Worm (Caenorhabditis elegans): ENCODE data around the gene pqn-71.
A peak's percentile ranks its signal among the peaks of the same experiment; 100 is the strongest.

The pqn-71 gene

ce11 chrV:15480505-15481075 is 15.1 kb downstream of the pqn-71 start (continued):
- TF ChIP-seq let-607 (tag; optimal IDR thresholded peaks at IDR 0.05) (no peak), ama-1 (optimal IDR thresholded peaks at IDR 0.05) (no peak), ama-1 (GFP tag; optimal IDR thresholded peaks at IDR 0.05) (peak in 1 of 2 experiments; percentile 47), F33H1.4 (GFP tag; IDR thresholded peaks at IDR 0.05) (no peak), rec-8 (tag; optimal IDR thresholded peaks at IDR 0.05) (no peak), let-526 (GFP tag; IDR thresholded peaks at IDR 0.05) (no peak), hmg-20 (GFP tag; IDR thresholded peaks at IDR 0.05) (no peak), F10E7.11 (tag; optimal IDR thresholded peaks at IDR 0.05) (no peak), atf-7 (tag; optimal IDR thresholded peaks at IDR 0.05) (no peak), B0261.1 (tag; optimal IDR thresholded peaks at IDR 0.05) (peak; percentile 53), bed-1 (GFP tag; IDR thresholded peaks at IDR 0.05) (no peak), C06A6.2 (GFP tag; conservative IDR thresholded peaks at IDR 0.05) (no peak), B0019.2 (GFP tag; conservative IDR thresholded peaks at IDR 0.05) (no peak), hlh-12 (tag; optimal IDR thresholded peaks at IDR 0.05) (no peak), ztf-18 (tag; optimal IDR thresholded peaks at IDR 0.05) (peak; percentile 29), athp-1 (tag; optimal IDR thresholded peaks at IDR 0.05) (no peak), zim-3 (tag; optimal IDR thresholded peaks at IDR 0.05) (no peak), efl-1 (GFP tag; optimal IDR thresholded peaks at IDR 0.05) (no peak), nfya-2 (GFP tag; IDR thresholded peaks at IDR 0.05) (no peak), chd-7 (tag; optimal IDR thresholded peaks at IDR 0.05) (no peak), hmg-1.2 (GFP tag; IDR thresholded peaks at IDR 0.05) (peak; percentile 28), Y79H2A.3 (GFP tag; conservative IDR thresholded peaks at IDR 0.05) (no peak), nfya-1 (tag; optimal IDR thresholded peaks at IDR 0.05; ENCODE audit: borderline replicate concordance, insufficient read depth) (no peak), B0035.1 (tag; optimal IDR thresholded peaks at IDR 0.05) (no peak), ccch-3 (GFP tag; optimal IDR thresholded peaks at IDR 0.05) (no peak), ztf-3 (GFP tag; optimal IDR thresholded peaks at IDR 0.05) (no peak), rpc-1 (optimal IDR thresholded peaks at IDR 0.05) (peak; percentile 60), rpc-1 (tag; optimal IDR thresholded peaks at IDR 0.05) (peak; percentile 76), cebp-1 (GFP tag; IDR thresholded peaks at IDR 0.05) (no peak), cebp-1 (tag; optimal IDR thresholded peaks at IDR 0.05) (no peak), dox-1 (GFP tag; IDR thresholded peaks at IDR 0.05) (no peak; the same call in 1 of the 2 replicates), aptf-3 (GFP tag; IDR thresholded peaks at IDR 0.05) (no peak), unc-130 (GFP tag; optimal IDR thresholded peaks at IDR 0.05) (no peak), ztf-25 (GFP tag; IDR thresholded peaks at IDR 0.05) (no peak), egrh-3 (GFP tag; IDR thresholded peaks at IDR 0.05) (no peak), pha-4 (tag; optimal IDR thresholded peaks at IDR 0.05) (no peak), unc-62 (GFP tag; optimal IDR thresholded peaks at IDR 0.05) (no peak)

ce11 chrV:15481374-15481773 is 15.9 kb downstream of the pqn-71 start, which contains the start of gene nhr-150:
nhr-150 (minus strand) TSS chrV:15481465.
- TF ChIP-seq C06A6.2 (GFP tag; conservative IDR thresholded peaks at IDR 0.05) (no peak), B0035.1 (tag; optimal IDR thresholded peaks at IDR 0.05) (no peak)

ce11 chrV:15483563-15483962 is 18.1 kb downstream of the pqn-71 start:
- no peak for TF ChIP-seq ama-1 (optimal IDR thresholded peaks at IDR 0.05)
- no peak for TF ChIP-seq ama-1 (GFP tag; optimal IDR thresholded peaks at IDR 0.05)
- no peak for TF ChIP-seq unc-130 (GFP tag; optimal IDR thresholded peaks at IDR 0.05)
- peak; percentile 28 for TF ChIP-seq nhr-80 (tag; optimal IDR thresholded peaks at IDR 0.05)
- TF ChIP-seq zim-3 (tag; optimal IDR thresholded peaks at IDR 0.05), result no peak
- no peak for TF ChIP-seq F49E8.2 (tag; optimal IDR thresholded peaks at IDR 0.05; ENCODE audit: insufficient read depth)
- no peak for TF ChIP-seq C06A6.2 (GFP tag; conservative IDR thresholded peaks at IDR 0.05)

Measured in whole organism, young adult.